In the genomic region with DNA sequence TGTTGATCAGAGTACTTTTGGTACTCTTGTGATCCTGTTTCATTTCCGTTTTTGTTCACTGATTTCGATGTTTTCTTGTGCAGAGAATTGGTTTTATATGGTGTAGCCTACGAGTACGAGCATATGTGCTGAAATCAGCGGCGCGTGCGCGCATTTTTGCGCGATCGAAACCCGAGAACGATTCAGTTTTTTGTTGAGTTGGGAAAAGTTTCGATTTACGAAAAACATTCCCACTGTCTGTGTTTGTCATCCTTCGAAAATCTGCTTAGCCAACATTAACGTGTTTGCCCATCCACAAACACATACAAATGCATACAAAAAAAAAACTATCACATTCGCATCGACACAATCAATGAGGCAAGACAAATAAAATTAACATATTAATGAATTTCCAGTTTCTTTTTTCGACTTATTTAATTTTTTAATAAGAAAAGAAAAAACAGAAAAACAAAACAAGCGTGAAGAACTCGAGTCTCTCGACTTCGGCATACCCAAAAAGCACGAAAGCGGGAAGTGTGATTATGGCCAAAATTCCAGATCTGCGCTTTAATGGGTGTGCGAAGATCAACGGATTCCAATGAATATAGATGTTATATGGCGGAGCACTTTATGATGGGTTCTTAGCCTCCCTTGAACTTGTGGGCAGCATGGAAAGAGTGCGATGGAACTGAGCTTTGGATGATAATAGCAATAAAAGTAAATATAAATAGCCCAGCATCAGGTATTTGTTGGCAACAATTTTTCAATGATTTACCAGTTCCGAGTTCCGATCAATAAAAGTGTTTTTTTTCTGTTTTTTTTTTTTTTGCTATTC, we compare ENCODE assay signal across 1 fruit fly cellular context.
TF ChIP-seq lines count a peak whose summit lies in the region.

No protein-coding gene starts in this region.

TF ChIP-seq in whole organism, embryonic, 481 proteins besides CTCF, POLR2A, EP300 and RAD21 (continued from another document):
- TF ChIP-seq tna (GFP tag; IDR thresholded peaks at IDR 0.05; lab: Robert Waterston, UW; ENCODE audit: partially characterized antibody), result no peak
- TF ChIP-seq Pdp1 (GFP tag; optimal IDR thresholded peaks at IDR 0.05; lab: Kevin White, UChicago), result no peak
- peak; percentile 13 for TF ChIP-seq Sox102F (GFP tag; optimal IDR thresholded peaks at IDR 0.05; lab: Kevin White, UChicago)
- TF ChIP-seq fd96Cb (tag; optimal IDR thresholded peaks at IDR 0.05; lab: Kevin White, UChicago), result no peak
- no peak for TF ChIP-seq Hsf (GFP tag; optimal IDR thresholded peaks at IDR 0.05; lab: Kevin White, UChicago)
- TF ChIP-seq CG14667 (GFP tag; IDR thresholded peaks at IDR 0.05; lab: Robert Waterston, UW), result no peak
- TF ChIP-seq CG17912 (GFP tag; optimal IDR thresholded peaks at IDR 0.05; lab: Kevin White, UChicago), result no peak
- peak; percentile 2 for TF ChIP-seq mam (GFP tag; optimal IDR thresholded peaks at IDR 0.05; lab: Kevin White, UChicago)
- no peak for TF ChIP-seq E2f2 (GFP tag; IDR thresholded peaks at IDR 0.05; lab: Robert Waterston, UW)
- TF ChIP-seq CG11247 (GFP tag; IDR thresholded peaks at IDR 0.05; lab: Robert Waterston, UW), result no peak
- TF ChIP-seq br (optimal IDR thresholded peaks at IDR 0.05; lab: Kevin White, UChicago), result no peak
- TF ChIP-seq CG10321 (GFP tag; IDR thresholded peaks at IDR 0.05; lab: Robert Waterston, UW), result no peak
- no peak for TF ChIP-seq kay (GFP tag; optimal IDR thresholded peaks at IDR 0.05; lab: Kevin White, UChicago)
- TF ChIP-seq gt (GFP tag; IDR thresholded peaks at IDR 0.05; lab: Robert Waterston, UW), result no peak
- no peak for TF ChIP-seq CG10654 (GFP tag; optimal IDR thresholded peaks at IDR 0.05; lab: Kevin White, UChicago)
- TF ChIP-seq CG34376 (GFP tag; optimal IDR thresholded peaks at IDR 0.05; lab: Kevin White, UChicago), result no peak
- no peak for TF ChIP-seq CG2116 (GFP tag; optimal IDR thresholded peaks at IDR 0.05; lab: Kevin White, UChicago)
- TF ChIP-seq row (GFP tag; IDR thresholded peaks at IDR 0.05; lab: Robert Waterston, UW), result peak; percentile 31; the same call in 2 of the 3 replicates
- peak; percentile 62 for TF ChIP-seq sd (tag; optimal IDR thresholded peaks at IDR 0.05; lab: Kevin White, UChicago)
- TF ChIP-seq Mrtf (GFP tag; IDR thresholded peaks at IDR 0.05; lab: Robert Waterston, UW), result no peak
- no peak for TF ChIP-seq sr (GFP tag; IDR thresholded peaks at IDR 0.05; lab: Robert Waterston, UW)
